Worm (Caenorhabditis elegans): ENCODE data around the gene srh-193.

DNA sequence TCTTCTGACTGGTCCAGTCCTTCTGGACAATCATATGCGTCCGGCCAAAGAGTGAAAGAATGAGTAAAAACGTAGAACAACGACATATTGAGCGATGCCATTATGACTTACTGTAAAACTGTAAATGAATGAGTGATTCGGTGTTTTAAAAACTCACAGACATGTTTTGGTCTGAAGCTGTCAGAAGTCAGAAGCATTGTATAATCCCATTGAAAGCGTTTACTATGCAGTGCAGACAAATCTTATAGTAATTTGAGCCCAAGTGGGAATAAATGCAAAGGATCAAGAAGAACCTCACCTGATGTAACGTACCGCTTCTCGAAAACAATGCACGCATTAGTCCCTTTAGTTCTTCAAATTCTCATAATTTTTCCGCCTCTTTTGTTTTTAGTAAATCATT is 29.9 kb downstream of the srh-193 start, which contains the start of gene srt-3:
- TF ChIP-seq mml-1 (tag; optimal IDR thresholded peaks at IDR 0.05) (no peak), lin-39 (tag; optimal IDR thresholded peaks at IDR 0.05) (no peak), ztf-11 (tag; optimal IDR thresholded peaks at IDR 0.05) (no peak), nhr-237 (tag; optimal IDR thresholded peaks at IDR 0.05) (no peak), nhr-28 (tag; optimal IDR thresholded peaks at IDR 0.05) (no peak), elt-2 (tag; optimal IDR thresholded peaks at IDR 0.05) (no peak), R02D3.7 (tag; optimal IDR thresholded peaks at IDR 0.05) (no peak), ceh-82 (tag; optimal IDR thresholded peaks at IDR 0.05) (no peak), zag-1 (tag; optimal IDR thresholded peaks at IDR 0.05) (no peak)
